Fruit fly (Drosophila melanogaster): ENCODE data around the gene CG4768.

The CG4768 gene

DNA sequence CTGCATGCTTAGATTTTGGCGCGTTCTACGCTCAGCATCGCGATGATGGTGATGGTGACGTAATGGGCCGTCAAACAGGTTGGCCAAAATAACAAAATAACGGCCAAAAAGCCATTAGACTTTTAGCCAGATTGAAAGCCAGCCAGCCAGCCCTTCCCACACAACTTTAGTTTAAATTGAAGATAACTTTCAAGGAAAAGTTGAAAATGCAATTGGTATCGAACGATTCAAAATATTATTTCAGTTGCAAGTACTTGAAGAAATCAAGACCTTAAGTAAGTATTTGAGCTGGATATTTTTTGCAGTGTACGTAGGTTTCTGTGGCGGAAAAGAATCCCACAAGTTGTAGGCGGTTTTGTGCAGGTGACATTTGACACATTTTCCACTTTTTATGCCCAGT is 10.9 kb upstream of the CG4768 start (continued):
- TF ChIP-seq CG13775 (GFP tag; optimal IDR thresholded peaks at IDR 0.05) (no peak), tx (GFP tag; optimal IDR thresholded peaks at IDR 0.05) (no peak), eve (GFP tag; optimal IDR thresholded peaks at IDR 0.05) (no peak), BtbVII (GFP tag; optimal IDR thresholded peaks at IDR 0.05) (no peak), CG11456 (GFP tag; IDR thresholded peaks at IDR 0.05) (peak; percentile 55; the same call in 1 of the 3 replicates), ewg (GFP tag; optimal IDR thresholded peaks at IDR 0.05) (no peak), az2 (GFP tag; optimal IDR thresholded peaks at IDR 0.05) (no peak), CG9727 (GFP tag; optimal IDR thresholded peaks at IDR 0.05) (no peak), dimm (GFP tag; IDR thresholded peaks at IDR 0.05) (no peak), sqz (GFP tag; optimal IDR thresholded peaks at IDR 0.05) (no peak), Xbp1 (GFP tag; optimal IDR thresholded peaks at IDR 0.05) (no peak), zen2 (GFP tag; IDR thresholded peaks at IDR 0.05; ENCODE audit: partially characterized antibody) (no peak), HLH4C (GFP tag; IDR thresholded peaks at IDR 0.05; ENCODE audit: partially characterized antibody) (no peak), CG7987 (GFP tag; optimal IDR thresholded peaks at IDR 0.05) (no peak), dm (GFP tag; optimal IDR thresholded peaks at IDR 0.05) (no peak), CG11560 (tag; IDR thresholded peaks at IDR 0.05) (0 out of 3 replicates have a peak, but pooled peaks have one; percentile 17), slou (GFP tag; optimal IDR thresholded peaks at IDR 0.05) (no peak), CG14710 (tag; optimal IDR thresholded peaks at IDR 0.05) (no peak), Abd-B (GFP tag; optimal IDR thresholded peaks at IDR 0.05) (no peak), CG10321 (GFP tag; IDR thresholded peaks at IDR 0.05) (no peak), CG2120 (GFP tag; optimal IDR thresholded peaks at IDR 0.05) (peak; percentile 69), Meics (GFP tag; optimal IDR thresholded peaks at IDR 0.05) (peak; percentile 47), CG14860 (GFP tag; IDR thresholded peaks at IDR 0.05; ENCODE audit: partially characterized antibody) (no peak), CG13894 (tag; optimal IDR thresholded peaks at IDR 0.05) (peak; percentile 15), tup (GFP tag; optimal IDR thresholded peaks at IDR 0.05) (no peak), CG4404 (GFP tag; IDR thresholded peaks at IDR 0.05) (0 out of 2 replicates have a peak, but pooled peaks have one; percentile 11), pb (GFP tag; optimal IDR thresholded peaks at IDR 0.05) (peak; percentile 29), slbo (GFP tag; IDR thresholded peaks at IDR 0.05) (peak; percentile 30; the same call in 1 of the 2 replicates), CG10543 (GFP tag; optimal IDR thresholded peaks at IDR 0.05) (no peak), Bdp1 (GFP tag; optimal IDR thresholded peaks at IDR 0.05) (no peak), CoRest (tag; optimal IDR thresholded peaks at IDR 0.05) (peak; percentile 46), Deaf1 (tag; optimal IDR thresholded peaks at IDR 0.05) (no peak), CG6791 (GFP tag; IDR thresholded peaks at IDR 0.05; ENCODE audit: partially characterized antibody) (no peak), run (tag; optimal IDR thresholded peaks at IDR 0.05) (no peak), br (optimal IDR thresholded peaks at IDR 0.05) (no peak), CG32532 (GFP tag; IDR thresholded peaks at IDR 0.05) (peak; percentile 44; the same call in 1 of the 2 replicates), CG7928 (GFP tag; optimal IDR thresholded peaks at IDR 0.05) (no peak), Rx (GFP tag; IDR thresholded peaks at IDR 0.05) (peak; percentile 32; the same call in 1 of the 2 replicates), Atf3 (GFP tag; optimal IDR thresholded peaks at IDR 0.05) (no peak), bbx (GFP tag; IDR thresholded peaks at IDR 0.05; ENCODE audit: partially characterized antibody) (no peak), row (GFP tag; IDR thresholded peaks at IDR 0.05) (peak; percentile 32; the same call in 1 of the 3 replicates), Chrac-16 (GFP tag; optimal IDR thresholded peaks at IDR 0.05) (no peak), NK7.1 (GFP tag; optimal IDR thresholded peaks at IDR 0.05) (no peak), fd64A (GFP tag; optimal IDR thresholded peaks at IDR 0.05) (no peak), CG32767 (GFP tag; IDR thresholded peaks at IDR 0.05) (no peak), dpn (GFP tag; optimal IDR thresholded peaks at IDR 0.05) (peak in 1 of 2 experiments; percentile 22), CG4820 (GFP tag; optimal IDR thresholded peaks at IDR 0.05) (no peak), CG5245 (GFP tag; optimal IDR thresholded peaks at IDR 0.05) (no peak), Awh (GFP tag; IDR thresholded peaks at IDR 0.05) (no peak), lmd (GFP tag; IDR thresholded peaks at IDR 0.05) (peak; percentile 19; the same call in 1 of the 2 replicates), Vsx1 (GFP tag; optimal IDR thresholded peaks at IDR 0.05) (no peak)

Measured in whole organism, embryonic.